Worm (Caenorhabditis elegans) whole organism, young adult: ENCODE measurements around the gene W09D10.4.

Experiments
- B0336.3 ChIP-seq: fragments of 200-800 bp; sonication (Bioruptor generic); IDR thresholded peaks from 2 replicates; pipeline ENCODE4 v1.3.6; 2022; ENCODE audit warnings: missing genetic modification characterization, missing compliant biosample characterization
- D2030.7 ChIP-seq: fragments of 200-800 bp; sonication (Bioruptor generic); IDR thresholded peaks from 2 replicates; pipeline ENCODE4 v1.3.6; 2022; ENCODE audit warnings: missing genetic modification reagents, missing genetic modification characterization, missing compliant biosample characterization
- F23B12.7 ChIP-seq: sonication (generic microtip); optimal IDR thresholded peaks from 2 replicates; lab custom pipeline; 2017; ENCODE audit warnings: missing genetic modification characterization, mild to moderate bottlenecking, missing compliant biosample characterization, antibody characterized with exemption, moderate library complexity; ENCODE audit not compliant: insufficient read depth
- F33H1.4 ChIP-seq: fragments of 200-800 bp; sonication (Bioruptor generic); IDR thresholded peaks from 2 replicates; pipeline ENCODE4 v1.3.6; 2022; ENCODE audit warnings: missing genetic modification reagents, missing genetic modification characterization, missing compliant biosample characterization
- F39B2.1 ChIP-seq: fragments of 200-800 bp; sonication (Bioruptor generic); IDR thresholded peaks from 2 replicates; pipeline ENCODE4 v1.3.6; 2022; ENCODE audit warnings: missing genetic modification reagents, missing genetic modification characterization, missing compliant biosample characterization
- F52B5.7 ChIP-seq: sonication (generic microtip); optimal IDR thresholded peaks from 2 replicates; lab custom pipeline; 2016; ENCODE audit warnings: mild to moderate bottlenecking, missing genetic modification characterization, missing compliant biosample characterization
- K11D2.4 ChIP-seq: fragments of 200-800 bp; sonication (Bioruptor generic); IDR thresholded peaks from 2 replicates; pipeline ENCODE4 v1.3.6; 2022; ENCODE audit warnings: missing genetic modification reagents, missing genetic modification characterization, missing compliant biosample characterization
- Y53F4B.3 ChIP-seq: fragments of 200-800 bp; sonication (Bioruptor generic); IDR thresholded peaks from 2 replicates; pipeline ENCODE4 v1.3.6; 2022; ENCODE audit warnings: missing genetic modification reagents, missing genetic modification characterization, missing compliant biosample characterization
- akir-1 ChIP-seq: fragments of 200-800 bp; sonication (Bioruptor generic); optimal IDR thresholded peaks from 2 replicates; lab custom pipeline; 2018; ENCODE audit warnings: mild to moderate bottlenecking, missing genetic modification characterization, moderate library complexity, missing compliant biosample characterization
- atf-7 ChIP-seq: sonication (generic microtip); optimal IDR thresholded peaks from 2 replicates; lab custom pipeline; 2017; ENCODE audit warnings: mild to moderate bottlenecking, missing genetic modification characterization, missing compliant biosample characterization
- attf-3 ChIP-seq: fragments of 200-800 bp; sonication (Bioruptor generic); conservative IDR thresholded peaks from 2 replicates; pipeline ENCODE4 v1.3.6; 2022; ENCODE audit warnings: missing genetic modification reagents, missing genetic modification characterization, missing compliant biosample characterization
- attf-5 ChIP-seq: fragments of 200-800 bp; sonication (Bioruptor generic); optimal IDR thresholded peaks from 2 replicates; lab custom pipeline; 2018; ENCODE audit warnings: mild to moderate bottlenecking, missing genetic modification characterization, missing compliant biosample characterization
- bed-2 ChIP-seq: fragments of 200-800 bp; sonication (Bioruptor generic); IDR thresholded peaks from 2 replicates; pipeline ENCODE4 v1.3.6; 2022; ENCODE audit warnings: missing genetic modification reagents, missing genetic modification characterization, missing compliant biosample characterization
- cebp-1 ChIP-seq, 2 experiments: fragments of 200-800 bp in 1 of 2; sonication (Bioruptor generic) in 1 of 2; sonication (generic microtip) in 1 of 2; IDR thresholded peaks in 1 of 2; optimal IDR thresholded peaks in 1 of 2; 2 replicates each; pipeline versions ENCODE4 v1.3.6 to Lab custom; 2017 to 2022; ENCODE audit warnings: missing compliant biosample characterization in 2 of 2, missing genetic modification characterization in 2 of 2, mild to moderate bottlenecking in 1 of 2, missing genetic modification reagents in 1 of 2, moderate library complexity in 1 of 2
- ceh-100 ChIP-seq: fragments of 200-800 bp; sonication (Bioruptor generic); IDR thresholded peaks from 2 replicates; pipeline ENCODE4 v1.3.6; 2022; ENCODE audit warnings: missing genetic modification reagents, missing genetic modification characterization, missing compliant biosample characterization
- ceh-79 ChIP-seq: sonication (generic microtip); optimal IDR thresholded peaks from 2 replicates; lab custom pipeline; 2017; ENCODE audit warnings: mild to moderate bottlenecking, missing genetic modification characterization, missing compliant biosample characterization
- ceh-91 ChIP-seq: fragments of 200-800 bp; sonication (Bioruptor generic); IDR thresholded peaks from 2 replicates; pipeline ENCODE4 v1.3.6; 2022; ENCODE audit warnings: missing genetic modification reagents, missing genetic modification characterization, missing compliant biosample characterization
- die-1 ChIP-seq: sonication (generic microtip); optimal IDR thresholded peaks from 2 replicates; lab custom pipeline; 2016; ENCODE audit warnings: missing genotype, mild to moderate bottlenecking, missing genetic modification characterization, missing compliant biosample characterization
- efl-1 ChIP-seq: fragments of 150-350 bp; optimal IDR thresholded peaks from 2 replicates; lab custom pipeline; 2014; ENCODE audit warnings: missing biosample characterization, missing genetic modification reagents, missing genetic modification characterization
- egrh-3 ChIP-seq: fragments of 200-800 bp; sonication (Bioruptor generic); IDR thresholded peaks from 2 replicates; pipeline ENCODE4 v1.3.6; 2022; ENCODE audit warnings: missing genetic modification reagents, missing genetic modification characterization, missing compliant biosample characterization
- ekl-4 ChIP-seq: fragments of 200-800 bp; sonication (Bioruptor generic); IDR thresholded peaks from 2 replicates; pipeline ENCODE4 v1.3.6; 2022; ENCODE audit warnings: missing genetic modification reagents, missing genetic modification characterization, missing compliant biosample characterization
- ets-4 ChIP-seq: fragments of 200-800 bp; sonication (Bioruptor generic); optimal IDR thresholded peaks from 2 replicates; lab custom pipeline; 2018; ENCODE audit warnings: mild to moderate bottlenecking, missing genetic modification characterization, missing compliant biosample characterization
- gei-17 ChIP-seq: fragments of 200-800 bp; sonication (Bioruptor generic); optimal IDR thresholded peaks from 2 replicates; lab custom pipeline; 2018; ENCODE audit warnings: mild to moderate bottlenecking, missing genetic modification characterization, missing compliant biosample characterization
- him-1 ChIP-seq: sonication (generic microtip); optimal IDR thresholded peaks from 2 replicates; lab custom pipeline; 2016; ENCODE audit warnings: missing genotype, missing genetic modification reagents, missing genetic modification characterization, missing compliant biosample characterization
- hlh-12 ChIP-seq: sonication (generic microtip); optimal IDR thresholded peaks from 2 replicates; lab custom pipeline; 2016; ENCODE audit warnings: missing genetic modification characterization, missing compliant biosample characterization
- hmg-1.2 ChIP-seq: fragments of 200-800 bp; sonication (Bioruptor generic); IDR thresholded peaks from 2 replicates; pipeline ENCODE4 v1.3.6; 2022; ENCODE audit warnings: missing genetic modification reagents, missing genetic modification characterization, missing compliant biosample characterization
- hmg-20 ChIP-seq: fragments of 200-800 bp; sonication (Bioruptor generic); IDR thresholded peaks from 2 replicates; pipeline ENCODE4 v1.3.6; 2022; ENCODE audit warnings: missing genetic modification reagents, missing genetic modification characterization, missing compliant biosample characterization
- let-526 ChIP-seq: fragments of 200-800 bp; sonication (Bioruptor generic); IDR thresholded peaks from 2 replicates; pipeline ENCODE4 v1.3.6; 2022; ENCODE audit warnings: missing genetic modification reagents, missing genetic modification characterization, missing compliant biosample characterization
- let-607 ChIP-seq, 2 experiments: fragments of 200-800 bp in 1 of 2; sonication (Bioruptor generic) in 1 of 2; sonication (generic microtip) in 1 of 2; optimal IDR thresholded peaks; 2 replicates each; lab custom pipeline; 2016 to 2018; ENCODE audit warnings: mild to moderate bottlenecking in 2 of 2, missing compliant biosample characterization in 2 of 2, missing genetic modification characterization in 2 of 2, moderate library complexity in 2 of 2, missing genotype in 1 of 2
- lsl-1 ChIP-seq: fragments of 200-800 bp; sonication (Bioruptor generic); optimal IDR thresholded peaks from 2 replicates; lab custom pipeline; 2018; ENCODE audit warnings: mild to moderate bottlenecking, missing genetic modification characterization, moderate library complexity, missing compliant biosample characterization
- lsy-27 ChIP-seq: sonication (generic microtip); optimal IDR thresholded peaks from 2 replicates; lab custom pipeline; 2017; ENCODE audit warnings: missing genetic modification characterization, mild to moderate bottlenecking, missing compliant biosample characterization, antibody characterized with exemption, missing genotype, borderline replicate concordance; ENCODE audit not compliant: insufficient read depth
- madf-8 ChIP-seq: fragments of 200-800 bp; sonication (Bioruptor generic); conservative IDR thresholded peaks from 2 replicates; pipeline ENCODE4 v1.3.6; 2022; ENCODE audit warnings: missing genetic modification reagents, missing genetic modification characterization, missing compliant biosample characterization
- mcd-1 ChIP-seq: fragments of 200-800 bp; sonication (Bioruptor generic); IDR thresholded peaks from 2 replicates; pipeline ENCODE4 v1.3.6; 2022; ENCODE audit warnings: missing genetic modification reagents, missing genetic modification characterization, missing compliant biosample characterization
- mxl-1 ChIP-seq: sonication (generic microtip); optimal IDR thresholded peaks from 2 replicates; lab custom pipeline; 2016; ENCODE audit warnings: missing genetic modification characterization, missing compliant biosample characterization
- nfya-2 ChIP-seq: fragments of 200-800 bp; sonication (Bioruptor generic); IDR thresholded peaks from 2 replicates; pipeline ENCODE4 v1.3.6; 2022; ENCODE audit warnings: missing genetic modification reagents, missing genetic modification characterization, missing compliant biosample characterization
- nfyb-1 ChIP-seq: fragments of 200-800 bp; sonication (Bioruptor generic); IDR thresholded peaks from 2 replicates; pipeline ENCODE4 v1.3.6; 2022; ENCODE audit warnings: missing genetic modification reagents, missing genetic modification characterization, missing compliant biosample characterization
- nhr-120 ChIP-seq: fragments of 200-800 bp; sonication (Bioruptor generic); IDR thresholded peaks from 2 replicates; pipeline ENCODE4 v1.3.6; 2022; ENCODE audit warnings: missing genetic modification characterization, missing compliant biosample characterization
- nhr-80 ChIP-seq: sonication (generic microtip); optimal IDR thresholded peaks from 2 replicates; lab custom pipeline; 2016; ENCODE audit warnings: missing genetic modification characterization, missing compliant biosample characterization
- nhr-90 ChIP-seq: sonication (generic microtip); optimal IDR thresholded peaks from 2 replicates; lab custom pipeline; 2016; ENCODE audit warnings: missing genotype, mild to moderate bottlenecking, missing genetic modification characterization, missing compliant biosample characterization
- rcor-1 ChIP-seq: fragments of 200-800 bp; sonication (Bioruptor generic); IDR thresholded peaks from 2 replicates; pipeline ENCODE4 v1.3.6; 2022; ENCODE audit warnings: missing genetic modification reagents, missing genetic modification characterization, missing compliant biosample characterization
- rpc-1 ChIP-seq, 2 experiments: fragments of 150-350 bp in 1 of 2; sonication (generic microtip) in 1 of 2; optimal IDR thresholded peaks; 2 replicates each; lab custom pipeline; 2014 to 2018; ENCODE audit warnings: missing biosample characterization in 1 of 2, missing genetic modification characterization in 1 of 2, missing genetic modification reagents in 1 of 2, missing genotype in 1 of 2
- snpc-3.4 ChIP-seq: sonication (generic microtip); optimal IDR thresholded peaks from 2 replicates; lab custom pipeline; 2017; ENCODE audit warnings: missing genetic modification characterization, mild to moderate bottlenecking, missing compliant biosample characterization, antibody characterized with exemption, moderate library complexity, missing genotype, missing genetic modification reagents
- unc-62 ChIP-seq: fragments of 150-350 bp; optimal IDR thresholded peaks from 2 replicates; lab custom pipeline; 2014; ENCODE audit warnings: missing biosample characterization, missing genetic modification reagents, missing genetic modification characterization
- zim-3 ChIP-seq: sonication (generic microtip); optimal IDR thresholded peaks from 2 replicates; lab custom pipeline; 2017; ENCODE audit warnings: mild to moderate bottlenecking, missing genetic modification characterization, moderate library complexity, missing compliant biosample characterization
- ztf-18 ChIP-seq: sonication (generic microtip); optimal IDR thresholded peaks from 2 replicates; lab custom pipeline; 2016; ENCODE audit warnings: missing genotype, mild to moderate bottlenecking, missing genetic modification characterization, missing compliant biosample characterization
- ztf-22 ChIP-seq: fragments of 200-800 bp; sonication (Bioruptor generic); optimal IDR thresholded peaks from 2 replicates; lab custom pipeline; 2018; ENCODE audit warnings: mild to moderate bottlenecking, missing genetic modification characterization, moderate library complexity, missing compliant biosample characterization
- ztf-26 ChIP-seq: sonication (generic microtip); optimal IDR thresholded peaks from 2 replicates; lab custom pipeline; 2017; ENCODE audit warnings: missing genetic modification characterization, missing compliant biosample characterization
- ztf-28 ChIP-seq: fragments of 200-800 bp; sonication (Bioruptor generic); IDR thresholded peaks from 2 replicates; pipeline ENCODE4 v1.3.6; 2022; ENCODE audit warnings: missing genetic modification reagents, missing genetic modification characterization, missing compliant biosample characterization

W09D10.4 gene

ce11 chrIII:10746406-10746807, 30.4 kb upstream of the W09D10.4 start (continued):
- TF ChIP-seq him-1 (tag; lab: Kevin White, UChicago) (peak; percentile 69), F33H1.4 (GFP tag; lab: Robert Waterston, UW) (peak; percentile 51), madf-8 (GFP tag; lab: Robert Waterston, UW) (peak; percentile 61; the same call in 1 of the 2 replicates), rpc-1 (optimal IDR thresholded peaks at IDR 0.05; lab: Kevin White, UChicago) (no peak), rpc-1 (tag; optimal IDR thresholded peaks at IDR 0.05; lab: Kevin White, UChicago) (peak; percentile 6), ztf-26 (tag; lab: Kevin White, UChicago) (no peak), egrh-3 (0 out of 2 replicates have a peak, but pooled peaks have one; percentile 7), D2030.7 (GFP tag; lab: Robert Waterston, UW) (peak; percentile 77), attf-5 (GFP tag; lab: Kevin White, UChicago) (peak; percentile 53), F23B12.7 (tag; lab: Kevin White, UChicago) (peak; percentile 32), ztf-18 (tag; lab: Kevin White, UChicago) (peak; percentile 70), F52B5.7 (peak; percentile 73), atf-7 (tag; lab: Kevin White, UChicago) (peak; percentile 27), lsl-1 (peak; percentile 61), mxl-1 (tag; lab: Kevin White, UChicago) (peak; percentile 33), ztf-22 (GFP tag; lab: Kevin White, UChicago) (peak; percentile 25), nfya-2 (GFP tag; lab: Robert Waterston, UW) (peak; percentile 45; the same call in 1 of the 2 replicates), K11D2.4 (GFP tag; lab: Robert Waterston, UW) (no peak), nfyb-1 (GFP tag; lab: Robert Waterston, UW) (peak; percentile 80), F39B2.1 (GFP tag; lab: Robert Waterston, UW) (peak; percentile 82), ceh-100 (GFP tag; lab: Robert Waterston, UW) (peak; percentile 49), lsy-27 (tag; lab: Kevin White, UChicago) (no peak), snpc-3.4 (tag; lab: Kevin White, UChicago) (peak; percentile 91), nhr-80 (no peak), gei-17 (GFP tag; lab: Kevin White, UChicago) (no peak), efl-1 (GFP tag; lab: Kevin White, UChicago) (peak; percentile 62), B0336.3 (GFP tag; lab: Robert Waterston, UW) (peak; percentile 93; the same call in 1 of the 2 replicates), let-526 (GFP tag; lab: Robert Waterston, UW) (no peak), let-607 (tag; optimal IDR thresholded peaks at IDR 0.05; lab: Kevin White, UChicago) (no peak), Y53F4B.3 (GFP tag; lab: Robert Waterston, UW) (no peak), ceh-79 (tag; lab: Kevin White, UChicago) (no peak), unc-62 (GFP tag; lab: Kevin White, UChicago) (no peak), bed-2 (GFP tag; lab: Robert Waterston, UW) (no peak), zim-3 (tag; lab: Kevin White, UChicago) (peak; percentile 44), cebp-1 (GFP tag; IDR thresholded peaks at IDR 0.05; lab: Robert Waterston, UW) (no peak), cebp-1 (tag; optimal IDR thresholded peaks at IDR 0.05; lab: Kevin White, UChicago) (peak; percentile 61), ekl-4 (peak; percentile 89), hmg-20 (GFP tag; lab: Robert Waterston, UW) (no peak), nhr-120 (GFP tag; lab: Robert Waterston, UW) (no peak), ztf-28 (GFP tag; lab: Robert Waterston, UW) (no peak), akir-1 (GFP tag; lab: Kevin White, UChicago) (no peak), mcd-1 (GFP tag; lab: Robert Waterston, UW) (peak; percentile 37), hmg-1.2 (GFP tag; lab: Robert Waterston, UW) (peak; percentile 39; the same call in 1 of the 2 replicates), hlh-12 (tag; lab: Kevin White, UChicago) (peak; percentile 50), ets-4 (GFP tag; lab: Kevin White, UChicago) (peak; percentile 49), nhr-90 (peak; percentile 43), ceh-91 (GFP tag; lab: Robert Waterston, UW) (no peak), attf-3 (GFP tag; lab: Robert Waterston, UW) (no peak), die-1 (peak; percentile 80), rcor-1 (GFP tag; lab: Robert Waterston, UW) (peak; percentile 66)
